Fruit fly (Drosophila melanogaster) whole organism, embryonic: ENCODE results near the gene CG7945.

Experiments
- Blimp-1 ChIP-seq: fragments of 200-800 bp; sonication (Bioruptor generic); optimal IDR thresholded peaks from 3 replicates; lab custom pipeline; 2018; ENCODE audit warnings: missing biosample characterization, missing genetic modification characterization, mild to moderate bottlenecking, moderate library complexity, missing genetic modification reagents
- CG10366 ChIP-seq: fragments of 200-800 bp; sonication (Bioruptor generic); IDR thresholded peaks from 2 replicates; pipeline ENCODE4 v1.3.6; 2022; ENCODE audit warnings: missing biosample characterization, missing genetic modification characterization
- CG14441 ChIP-seq: fragments of 200-800 bp; sonication (Bioruptor generic); IDR thresholded peaks from 2 replicates; pipeline ENCODE4 v1.3.6; 2022; ENCODE audit warnings: missing biosample characterization, missing genetic modification characterization
- CG15601 ChIP-seq: fragments of 200-800 bp; sonication (Bioruptor generic); optimal IDR thresholded peaks from 3 replicates; lab custom pipeline; 2019; ENCODE audit warnings: missing biosample characterization, mild to moderate bottlenecking, missing genetic modification characterization, moderate library complexity
- CG17328 ChIP-seq: fragments of 200-800 bp; sonication (Bioruptor generic); IDR thresholded peaks from 2 replicates; pipeline ENCODE4 v1.3.6; 2022; ENCODE audit warnings: missing biosample characterization, missing genetic modification characterization
- CG17359 ChIP-seq: fragments of 200-800 bp; sonication (Bioruptor generic); optimal IDR thresholded peaks from 3 replicates; lab custom pipeline; 2018; ENCODE audit warnings: missing biosample characterization, mild to moderate bottlenecking, missing genetic modification characterization, moderate library complexity
- CG17802 ChIP-seq: fragments of 200-800 bp; sonication (Bioruptor generic); optimal IDR thresholded peaks from 2 replicates; lab custom pipeline; 2018; ENCODE audit warnings: missing biosample characterization, mild to moderate bottlenecking, missing genetic modification characterization, moderate library complexity
- CG18011 ChIP-seq: fragments of 200-800 bp; sonication (Bioruptor generic); optimal IDR thresholded peaks from 2 replicates; lab custom pipeline; 2017; ENCODE audit warnings: missing biosample characterization, missing genetic modification characterization, mild to moderate bottlenecking, moderate library complexity, missing genotype
- CG18619 ChIP-seq: fragments of 200-800 bp; sonication (Bioruptor generic); optimal IDR thresholded peaks from 3 replicates; lab custom pipeline; 2017; ENCODE audit warnings: missing biosample characterization, mild to moderate bottlenecking, missing genetic modification characterization
- CG30403 ChIP-seq: fragments of 200-800 bp; sonication (Bioruptor generic); optimal IDR thresholded peaks from 3 replicates; lab custom pipeline; 2016; ENCODE audit warnings: missing biosample characterization, missing genetic modification characterization
- CG3163 ChIP-seq: fragments of 200-800 bp; sonication (Bioruptor generic); optimal IDR thresholded peaks from 3 replicates; lab custom pipeline; 2016; ENCODE audit warnings: missing biosample characterization, missing genetic modification characterization
- CG3838 ChIP-seq: fragments of 200-800 bp; sonication (Bioruptor generic); optimal IDR thresholded peaks from 3 replicates; lab custom pipeline; 2016; ENCODE audit warnings: missing biosample characterization, missing genetic modification characterization
- CG43689 ChIP-seq: fragments of 200-800 bp; sonication (Bioruptor generic); IDR thresholded peaks from 2 replicates; pipeline ENCODE4 v1.3.6; 2022; ENCODE audit warnings: missing biosample characterization, missing genetic modification characterization
- CG5180 ChIP-seq: fragments of 200-800 bp; sonication (Bioruptor generic); optimal IDR thresholded peaks from 3 replicates; lab custom pipeline; 2017; ENCODE audit warnings: missing biosample characterization, missing genetic modification characterization, mild to moderate bottlenecking, moderate library complexity, missing genetic modification reagents
- CG5245 ChIP-seq: fragments of 200-800 bp; sonication (Bioruptor generic); optimal IDR thresholded peaks from 3 replicates; lab custom pipeline; 2016; ENCODE audit warnings: missing biosample characterization, missing genetic modification characterization
- CG6254 ChIP-seq: fragments of 200-800 bp; sonication (Bioruptor generic); optimal IDR thresholded peaks from 3 replicates; lab custom pipeline; 2017; ENCODE audit warnings: mild to moderate bottlenecking, missing biosample characterization, missing genetic modification reagents, missing genetic modification characterization
- CG6854 ChIP-seq: fragments of 200-800 bp; sonication (Bioruptor generic); optimal IDR thresholded peaks from 3 replicates; lab custom pipeline; 2017; ENCODE audit warnings: missing biosample characterization, mild to moderate bottlenecking, missing genetic modification characterization
- CG7271 ChIP-seq: fragments of 200-800 bp; sonication (Bioruptor generic); optimal IDR thresholded peaks from 2 replicates; lab custom pipeline; 2018; ENCODE audit warnings: missing biosample characterization, mild to moderate bottlenecking, missing genetic modification characterization, moderate library complexity
- CG7372 ChIP-seq: fragments of 200-800 bp; sonication (Bioruptor generic); IDR thresholded peaks from 2 replicates; pipeline ENCODE4 v1.3.6; 2022; ENCODE audit warnings: missing biosample characterization, missing genetic modification characterization
- CG7786 ChIP-seq: fragments of 200-800 bp; sonication (Bioruptor generic); optimal IDR thresholded peaks from 2 replicates; lab custom pipeline; 2016; ENCODE audit warnings: missing biosample characterization, missing genetic modification characterization
- CG7987 ChIP-seq: fragments of 200-800 bp; sonication (Bioruptor generic); optimal IDR thresholded peaks from 2 replicates; lab custom pipeline; 2018; ENCODE audit warnings: missing biosample characterization, mild to moderate bottlenecking, missing genetic modification characterization, moderate library complexity
- CG9609 ChIP-seq: fragments of 200-800 bp; sonication (Bioruptor generic); optimal IDR thresholded peaks from 3 replicates; lab custom pipeline; 2016; ENCODE audit warnings: missing biosample characterization, missing genetic modification characterization
- CG9876 ChIP-seq: fragments of 200-800 bp; sonication (Bioruptor generic); optimal IDR thresholded peaks from 2 replicates; lab custom pipeline; 2016; ENCODE audit warnings: missing biosample characterization, missing genetic modification characterization
- Dfd ChIP-seq, 2 experiments: fragments of >200 bp; optimal IDR thresholded peaks; 2 replicates each; lab custom pipeline; 2017; ENCODE audit warnings: missing biosample characterization in 2 of 2, missing genetic modification characterization in 2 of 2
- Elba2 ChIP-seq: fragments of 200-800 bp; sonication (Bioruptor generic); optimal IDR thresholded peaks from 3 replicates; lab custom pipeline; 2016; ENCODE audit warnings: missing biosample characterization, missing genetic modification characterization
- HLH54F ChIP-seq: fragments of 200-800 bp; sonication (Bioruptor generic); optimal IDR thresholded peaks from 3 replicates; lab custom pipeline; 2016; ENCODE audit warnings: missing biosample characterization, missing genetic modification characterization
- Myb ChIP-seq: fragments of 200-800 bp; sonication (Bioruptor generic); optimal IDR thresholded peaks from 2 replicates; lab custom pipeline; 2016; ENCODE audit warnings: missing biosample characterization, missing genetic modification characterization
- NK7.1 ChIP-seq: fragments of 200-800 bp; sonication (Bioruptor generic); optimal IDR thresholded peaks from 3 replicates; lab custom pipeline; 2016; ENCODE audit warnings: missing biosample characterization, missing genetic modification characterization
- Oaz ChIP-seq: fragments of 200-800 bp; sonication (Bioruptor generic); IDR thresholded peaks from 2 replicates; pipeline ENCODE4 v1.3.6; 2022; ENCODE audit warnings: missing biosample characterization, missing genetic modification characterization
- Ptx1 ChIP-seq: fragments of 200-800 bp; sonication (Bioruptor generic); IDR thresholded peaks from 2 replicates; pipeline ENCODE4 v1.3.6; 2022; ENCODE audit warnings: missing biosample characterization, missing genetic modification characterization
- Side ChIP-seq: fragments of 200-800 bp; sonication (Bioruptor generic); optimal IDR thresholded peaks from 2 replicates; lab custom pipeline; 2016; ENCODE audit warnings: missing biosample characterization, missing genetic modification characterization
- Six4 ChIP-seq: fragments of 200-800 bp; sonication (Bioruptor generic); optimal IDR thresholded peaks from 2 replicates; lab custom pipeline; 2016; ENCODE audit warnings: missing biosample characterization, missing genetic modification characterization
- TFAM ChIP-seq: fragments of 200-800 bp; sonication (Bioruptor generic); optimal IDR thresholded peaks from 2 replicates; lab custom pipeline; 2017; ENCODE audit warnings: missing biosample characterization, missing genetic modification characterization, inconsistent platforms
- ash1 ChIP-seq: fragments of 200-800 bp; sonication (Bioruptor generic); optimal IDR thresholded peaks from 2 replicates; lab custom pipeline; 2018; ENCODE audit warnings: missing biosample characterization, mild to moderate bottlenecking, missing genetic modification characterization
- bbx ChIP-seq: fragments of 200-800 bp; sonication (Bioruptor generic); IDR thresholded peaks from 2 replicates; pipeline ENCODE4 v1.3.6; 2022; ENCODE audit warnings: missing biosample characterization, missing genetic modification characterization; ENCODE audit not compliant: partially characterized antibody
- crp ChIP-seq, 2 experiments: fragments of 200-800 bp; sonication (Bioruptor generic); optimal IDR thresholded peaks; 2 replicates in 1 of 2; 3 replicates in 1 of 2; lab custom pipeline; 2017; ENCODE audit warnings: missing biosample characterization in 2 of 2, missing genetic modification characterization in 2 of 2, mild to moderate bottlenecking in 1 of 2, moderate library complexity in 1 of 2
- disco-r ChIP-seq: fragments of 200-800 bp; sonication (Bioruptor generic); optimal IDR thresholded peaks from 2 replicates; lab custom pipeline; 2016; ENCODE audit warnings: missing biosample characterization, missing genetic modification characterization
- dm ChIP-seq: fragments of 200-800 bp; sonication (Bioruptor generic); optimal IDR thresholded peaks from 3 replicates; lab custom pipeline; 2016; ENCODE audit warnings: missing biosample characterization, missing genetic modification characterization
- esg ChIP-seq: fragments of 200-800 bp; sonication (Bioruptor generic); conservative IDR thresholded peaks from 2 replicates; pipeline ENCODE4 v1.3.6; 2022; ENCODE audit warnings: missing biosample characterization, missing genetic modification characterization
- fd64A ChIP-seq: fragments of 200-800 bp; sonication (Bioruptor generic); optimal IDR thresholded peaks from 3 replicates; lab custom pipeline; 2018; ENCODE audit warnings: missing biosample characterization, mild to moderate bottlenecking, missing genetic modification characterization
- gcm2 ChIP-seq: fragments of 200-800 bp; sonication (Bioruptor generic); optimal IDR thresholded peaks from 2 replicates; lab custom pipeline; 2016; ENCODE audit warnings: missing biosample characterization, missing genetic modification characterization
- gem ChIP-seq: fragments of 200-800 bp; sonication (Bioruptor generic); optimal IDR thresholded peaks from 2 replicates; lab custom pipeline; 2019; ENCODE audit warnings: missing biosample characterization, mild to moderate bottlenecking, missing genetic modification characterization, moderate library complexity
- grau ChIP-seq: fragments of 200-800 bp; optimal IDR thresholded peaks from 3 replicates; lab custom pipeline; 2019; ENCODE audit warnings: missing biosample characterization, mild to moderate bottlenecking, missing genetic modification characterization, moderate library complexity
- gro ChIP-seq: fragments of 200-800 bp; sonication (Bioruptor generic); optimal IDR thresholded peaks from 2 replicates; lab custom pipeline; 2016; ENCODE audit warnings: missing biosample characterization, missing genetic modification characterization
- kah ChIP-seq: fragments of 200-800 bp; sonication (Bioruptor generic); optimal IDR thresholded peaks from 2 replicates; lab custom pipeline; 2018; ENCODE audit warnings: missing biosample characterization, mild to moderate bottlenecking, missing genetic modification characterization
- mirr ChIP-seq: fragments of 200-800 bp; sonication (Bioruptor generic); optimal IDR thresholded peaks from 3 replicates; lab custom pipeline; 2018; ENCODE audit warnings: missing biosample characterization, mild to moderate bottlenecking, missing genetic modification characterization
- onecut ChIP-seq: fragments of 200-800 bp; sonication (Bioruptor generic); IDR thresholded peaks from 2 replicates; pipeline ENCODE4 v1.3.6; 2022; ENCODE audit warnings: missing biosample characterization, missing genetic modification characterization
- pum ChIP-seq: fragments of 200-800 bp; sonication (Bioruptor generic); optimal IDR thresholded peaks from 2 replicates; lab custom pipeline; 2016; ENCODE audit warnings: missing biosample characterization, missing genetic modification characterization
- stwl ChIP-seq: fragments of 200-800 bp; sonication (Bioruptor generic); optimal IDR thresholded peaks from 3 replicates; lab custom pipeline; 2018; ENCODE audit warnings: missing biosample characterization, mild to moderate bottlenecking, missing genetic modification characterization, moderate library complexity
- tx ChIP-seq: fragments of 200-800 bp; sonication (Bioruptor generic); optimal IDR thresholded peaks from 2 replicates; lab custom pipeline; 2016; ENCODE audit warnings: missing biosample characterization, missing genetic modification characterization

The CG7945 gene

dm6 chr3L:15493886-15494598 lies 29.9 kb downstream of the CG7945 start (continued):
- TF ChIP-seq HLH54F (no peak), CG9876 (GFP tag; lab: Kevin White, UChicago) (no peak), CG43689 (no peak), CG5180 (GFP tag; lab: Kevin White, UChicago) (no peak), TFAM (GFP tag; lab: Kevin White, UChicago) (no peak), CG3838 (no peak), Six4 (GFP tag; lab: Kevin White, UChicago) (no peak), onecut (GFP tag; lab: Robert Waterston, UW) (no peak), disco-r (GFP tag; lab: Kevin White, UChicago) (no peak), CG9609 (no peak), stwl (tag; lab: Kevin White, UChicago) (no peak), gem (tag; lab: Kevin White, UChicago) (peak; percentile 63), CG15601 (tag; lab: Kevin White, UChicago) (peak; percentile 15), CG18011 (GFP tag; lab: Kevin White, UChicago) (no peak), CG3163 (peak; percentile 96), Blimp-1 (peak; percentile 37), CG18619 (GFP tag; lab: Kevin White, UChicago) (no peak), NK7.1 (GFP tag; lab: Kevin White, UChicago) (no peak), tx (GFP tag; lab: Kevin White, UChicago) (no peak), Ptx1 (GFP tag; lab: Robert Waterston, UW) (peak; percentile 52; the same call in 1 of the 2 replicates), CG5245 (peak; percentile 26), CG17802 (tag; lab: Kevin White, UChicago) (no peak), pum (GFP tag; lab: Kevin White, UChicago) (no peak), dm (no peak), grau (peak; percentile 30), bbx (GFP tag; lab: Robert Waterston, UW) (no peak), CG14441 (GFP tag; lab: Robert Waterston, UW) (peak; percentile 29; the same call in 1 of the 2 replicates), Side (GFP tag; lab: Kevin White, UChicago) (no peak), Myb (GFP tag; lab: Kevin White, UChicago) (no peak), gro (GFP tag; lab: Kevin White, UChicago) (no peak), CG17328 (peak; percentile 55), CG10366 (GFP tag; lab: Robert Waterston, UW) (no peak; the same call in 1 of the 2 replicates), Oaz (GFP tag; lab: Robert Waterston, UW) (no peak), CG6254 (GFP tag; lab: Kevin White, UChicago) (peak; percentile 8), CG30403 (GFP tag; lab: Kevin White, UChicago) (peak; percentile 7), crp (GFP tag; optimal IDR thresholded peaks at IDR 0.05; lab: Kevin White, UChicago) (no peak), Elba2 (GFP tag; lab: Kevin White, UChicago) (no peak), mirr (no peak), CG7786 (GFP tag; lab: Kevin White, UChicago) (no peak), Dfd (GFP tag; optimal IDR thresholded peaks at IDR 0.05; lab: Kevin White, UChicago) (no peak), CG7987 (GFP tag; lab: Kevin White, UChicago) (no peak), kah (GFP tag; lab: Kevin White, UChicago) (peak; percentile 3), ash1 (no peak), gcm2 (no peak), CG17359 (tag; lab: Kevin White, UChicago) (peak; percentile 48), CG7271 (tag; lab: Kevin White, UChicago) (no peak), CG6854 (GFP tag; lab: Kevin White, UChicago) (no peak), esg (GFP tag; lab: Robert Waterston, UW) (no peak), CG7372 (GFP tag; lab: Robert Waterston, UW) (no peak), fd64A (no peak)
